Worm (Caenorhabditis elegans): ENCODE data around the gene Y54G2A.44.
"Not testable (repeated sequence)": the region's sequence is repeated elsewhere in the genome, so short reads cannot be mapped to it uniquely, and the experiment has no call there.

Gene Y54G2A.44

DNA sequence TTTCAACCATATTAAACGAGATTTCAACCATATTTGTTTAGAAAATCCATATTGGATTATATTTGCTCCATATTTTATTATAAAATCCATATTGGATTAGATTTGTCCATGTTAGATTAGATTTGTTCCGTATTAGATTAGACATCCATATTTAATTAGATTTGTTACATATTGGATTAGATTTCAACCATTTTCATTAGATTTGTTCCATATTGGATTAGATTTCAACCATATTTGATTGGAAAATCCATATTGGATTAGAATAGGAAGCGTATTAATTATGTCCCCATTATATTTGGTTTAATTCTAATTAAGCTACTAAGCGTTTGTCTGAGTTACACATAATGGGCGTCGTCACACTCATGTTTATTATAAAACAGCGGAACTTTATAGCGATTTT lies at the start of gene Y54G2A.44:
Gene Y54G2A.44 (plus strand): TSS at position 301 of the 400 bp plus-strand sequence.
- not testable (repeated sequence) for TF ChIP-seq hnd-1 (tag; optimal IDR thresholded peaks at IDR 0.05); flt-1 (GFP tag; IDR thresholded peaks at IDR 0.05); ama-1 (optimal IDR thresholded peaks at IDR 0.05)

ce11 chrIV:2753541-2753940 lies 48.1 kb upstream of the Y54G2A.44 start:
- no peak for TF ChIP-seq hmbx-1 (tag; optimal IDR thresholded peaks at IDR 0.05)
- TF ChIP-seq F13C5.2 (tag; optimal IDR thresholded peaks at IDR 0.05): no peak
- TF ChIP-seq sea-1 (GFP tag; conservative IDR thresholded peaks at IDR 0.05): no peak
- TF ChIP-seq ceh-36 (tag; optimal IDR thresholded peaks at IDR 0.05): no peak

DNA sequence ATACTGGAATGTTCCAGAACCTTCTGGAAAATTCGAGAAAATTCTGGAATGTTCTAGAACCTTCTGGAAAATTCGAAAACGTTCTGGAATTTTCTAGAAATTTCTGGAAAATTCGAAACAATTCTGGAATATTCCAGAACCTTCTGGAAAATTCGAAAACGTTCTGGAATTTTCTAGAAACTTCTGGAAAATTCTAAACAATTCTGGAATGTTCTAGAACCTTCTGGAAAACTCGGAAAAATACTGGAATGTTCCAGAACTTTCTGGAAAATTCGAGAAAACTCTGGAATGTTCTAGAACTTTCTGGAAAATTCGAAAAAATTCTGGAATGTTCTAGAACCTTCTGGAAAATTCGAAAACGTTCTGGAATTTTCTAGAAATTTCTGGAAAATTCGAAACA lies 46.2 kb upstream of the Y54G2A.44 start:
- peak; percentile 61; the same call in 1 of the 2 replicates for TF ChIP-seq pes-1 (GFP tag; IDR thresholded peaks at IDR 0.05)

DNA sequence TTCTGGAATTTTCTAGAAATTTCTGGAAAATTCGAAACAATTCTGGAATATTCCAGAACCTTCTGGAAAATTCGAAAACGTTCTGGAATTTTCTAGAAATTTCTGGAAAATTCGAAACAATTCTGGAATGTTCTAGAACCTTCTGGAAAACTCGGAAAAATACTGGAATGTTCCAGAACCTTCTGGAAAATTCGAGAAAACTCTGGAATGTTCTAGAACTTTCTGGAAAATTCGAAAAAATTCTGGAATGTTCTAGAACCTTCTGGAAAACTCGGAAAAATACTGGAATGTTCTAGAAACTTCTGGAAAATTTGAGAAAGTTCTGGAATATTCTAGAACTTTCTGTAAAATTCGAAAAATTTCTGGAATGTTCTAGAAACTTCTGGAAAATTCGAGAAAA lies 45.6 kb upstream of the Y54G2A.44 start:
- 0 out of 2 replicates have a peak, but pooled peaks have one; percentile 47 for TF ChIP-seq pes-1 (GFP tag; IDR thresholded peaks at IDR 0.05)

DNA sequence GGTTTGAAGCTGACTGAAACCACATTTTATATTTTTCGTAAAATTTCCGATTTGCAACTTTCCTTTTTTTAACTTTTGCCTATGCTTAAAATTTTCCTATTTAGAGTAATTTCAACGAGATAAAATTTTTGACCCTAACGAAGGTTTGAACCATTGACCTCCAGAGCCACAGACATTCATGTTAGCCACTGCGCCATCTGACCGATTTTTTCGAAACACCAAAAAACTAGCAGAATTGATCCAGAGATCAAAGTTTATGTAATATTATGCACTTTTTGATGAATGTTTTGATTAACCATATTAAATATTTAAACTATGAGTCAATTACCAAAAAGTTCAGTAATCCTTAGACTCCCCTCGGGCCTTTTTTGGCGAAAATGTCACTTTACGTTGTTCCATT lies 43.6 kb upstream of the Y54G2A.44 start:
- no peak for TF ChIP-seq scrt-1 (GFP tag; IDR thresholded peaks at IDR 0.05)
- TF ChIP-seq B0310.2 (tag; optimal IDR thresholded peaks at IDR 0.05): no peak
- no peak for TF ChIP-seq ama-1 (optimal IDR thresholded peaks at IDR 0.05)
- TF ChIP-seq hmg-4 (GFP tag; optimal IDR thresholded peaks at IDR 0.05): no peak
- no peak for TF ChIP-seq aly-1 (tag; optimal IDR thresholded peaks at IDR 0.05)
- no peak for TF ChIP-seq hnd-1 (tag; optimal IDR thresholded peaks at IDR 0.05)
- TF ChIP-seq tra-4 (tag; optimal IDR thresholded peaks at IDR 0.05): no peak
- no peak for TF ChIP-seq flt-1 (GFP tag; IDR thresholded peaks at IDR 0.05)
- TF ChIP-seq F13C5.2 (tag; optimal IDR thresholded peaks at IDR 0.05): no peak
- no peak for TF ChIP-seq sea-1 (GFP tag; conservative IDR thresholded peaks at IDR 0.05)
- no peak for TF ChIP-seq tbx-37 (GFP tag; conservative IDR thresholded peaks at IDR 0.05)
- TF ChIP-seq ceh-36 (tag; optimal IDR thresholded peaks at IDR 0.05): no peak
- TF ChIP-seq pes-1 (GFP tag; IDR thresholded peaks at IDR 0.05): no peak
- TF ChIP-seq ets-7 (tag; optimal IDR thresholded peaks at IDR 0.05): no peak
- TF ChIP-seq tbx-11 (GFP tag; IDR thresholded peaks at IDR 0.05): no peak

- TF ChIP-seq pes-1 (GFP tag; IDR thresholded peaks at IDR 0.05) (no peak), sea-1 (GFP tag; conservative IDR thresholded peaks at IDR 0.05) (no peak), F13C5.2 (tag; optimal IDR thresholded peaks at IDR 0.05) (no peak), ceh-13 (GFP tag; optimal IDR thresholded peaks at IDR 0.05) (no peak)
These were observed 42.5 kb upstream of the Y54G2A.44 start, which contains the start of gene Y54G2A.38 for ce11 chrIV:2759163-2759562. Gene Y54G2A.38 (plus strand): TSS chrIV:2759463.

DNA sequence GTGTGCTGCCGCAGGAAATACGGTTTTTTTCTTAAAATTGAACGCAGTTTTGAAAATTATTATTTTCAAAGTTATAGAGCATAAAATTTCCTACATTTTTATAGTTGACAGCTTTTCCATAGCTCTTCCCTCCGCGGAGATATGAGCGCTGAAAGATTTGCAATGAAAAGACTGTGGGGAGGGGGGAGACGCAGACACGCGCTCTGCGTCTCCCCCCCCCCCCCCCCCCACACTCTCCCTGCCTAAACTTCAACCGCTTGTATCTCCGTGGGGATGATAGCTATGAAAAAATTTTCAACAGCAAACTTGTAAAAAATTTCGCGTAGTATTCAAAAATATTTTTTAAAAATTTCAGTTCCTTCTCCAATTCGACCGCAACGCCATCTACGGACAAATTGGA lies 40.2 kb upstream of the Y54G2A.44 start:
- no peak for TF ChIP-seq hnd-1 (tag; optimal IDR thresholded peaks at IDR 0.05)
- no peak for TF ChIP-seq hmg-4 (GFP tag; optimal IDR thresholded peaks at IDR 0.05)
- no peak for TF ChIP-seq tbx-11 (GFP tag; IDR thresholded peaks at IDR 0.05)

DNA sequence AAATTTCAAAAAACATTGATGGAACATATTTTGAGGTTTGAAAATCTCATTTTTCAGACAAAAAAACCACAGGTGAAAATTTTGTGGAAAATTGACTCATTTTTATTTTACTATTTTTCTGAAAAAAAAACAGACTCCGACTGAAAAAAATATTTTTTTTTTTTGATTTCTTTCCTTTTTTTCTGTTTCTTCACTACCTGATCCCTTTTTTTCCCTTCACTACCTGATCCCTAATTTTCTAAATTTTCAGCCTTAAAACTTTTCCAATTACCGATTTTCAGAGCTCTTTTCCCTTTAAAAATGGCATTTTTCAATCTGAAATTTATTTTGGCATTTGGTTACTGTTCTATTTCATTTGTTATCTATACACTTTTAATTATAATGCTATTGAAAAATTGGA lies 39.3 kb upstream of the Y54G2A.44 start, which contains the start of gene Y54G2A.77:
Gene Y54G2A.77 (plus strand): TSS at position 301 of the 400 bp plus-strand sequence.
- TF ChIP-seq ets-7 (tag; optimal IDR thresholded peaks at IDR 0.05): no peak

DNA sequence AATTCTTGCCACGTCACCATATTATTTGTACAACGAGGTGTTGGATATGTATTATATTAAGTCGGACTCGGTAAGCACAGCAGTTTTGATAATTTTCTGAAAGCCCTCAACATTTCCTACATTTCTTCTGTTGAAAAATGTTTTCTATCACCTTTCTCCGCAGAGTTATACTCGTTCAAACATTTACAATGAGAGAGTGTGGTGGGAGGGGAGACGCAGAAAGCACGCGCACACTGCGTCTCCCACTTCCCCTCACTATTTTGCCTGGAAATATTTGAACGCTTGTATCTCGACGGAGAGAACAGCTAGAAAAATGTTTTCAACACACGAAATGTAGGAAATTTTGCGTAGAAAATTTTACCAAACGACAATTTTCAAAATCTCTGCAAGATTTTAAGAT lies 37.5 kb upstream of the Y54G2A.44 start:
- TF ChIP-seq ceh-36 (tag; optimal IDR thresholded peaks at IDR 0.05): no peak
- no peak for TF ChIP-seq pes-1 (GFP tag; IDR thresholded peaks at IDR 0.05)

DNA sequence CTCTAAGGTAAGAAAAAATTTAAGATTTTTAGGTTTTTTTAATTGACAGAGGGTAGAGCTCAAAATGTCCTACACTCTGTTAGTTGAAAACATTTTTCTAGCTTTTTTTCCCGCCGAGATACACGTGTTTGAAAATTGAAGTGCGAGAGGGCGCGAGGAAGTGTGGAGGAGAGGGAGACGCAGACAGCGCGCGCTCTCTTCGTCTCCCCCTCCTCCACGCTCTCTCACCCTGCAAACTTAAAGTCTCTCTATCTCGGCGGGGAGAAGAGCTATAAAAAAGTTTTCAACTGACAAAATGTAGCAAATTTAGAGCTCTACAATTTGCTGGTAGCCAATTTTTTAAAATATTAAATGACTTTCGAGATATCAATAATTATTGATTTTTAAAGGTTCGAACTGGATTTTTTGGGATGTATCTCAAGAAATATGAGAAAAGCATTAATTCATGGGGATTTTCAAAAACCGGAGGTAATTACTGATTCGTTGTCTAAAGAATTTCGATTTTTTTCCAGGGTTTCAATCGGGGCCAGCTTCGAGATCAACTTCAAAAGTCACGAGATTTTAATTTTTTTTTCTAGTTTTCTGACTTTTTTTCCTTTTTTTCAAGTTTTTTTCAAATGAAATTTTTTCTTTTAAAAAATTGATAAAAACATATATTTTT lies 36.5 kb upstream of the Y54G2A.44 start:
- TF ChIP-seq hmbx-1 (tag; optimal IDR thresholded peaks at IDR 0.05): no peak
- TF ChIP-seq flt-1 (GFP tag; IDR thresholded peaks at IDR 0.05): no peak
- no peak for TF ChIP-seq pes-1 (GFP tag; IDR thresholded peaks at IDR 0.05)
- no peak for TF ChIP-seq hnd-1 (tag; optimal IDR thresholded peaks at IDR 0.05)
- TF ChIP-seq ets-7 (tag; optimal IDR thresholded peaks at IDR 0.05): no peak
- TF ChIP-seq ama-1 (optimal IDR thresholded peaks at IDR 0.05): no peak
- TF ChIP-seq scrt-1 (GFP tag; IDR thresholded peaks at IDR 0.05): no peak
- no peak for TF ChIP-seq B0310.2 (tag; optimal IDR thresholded peaks at IDR 0.05)
- TF ChIP-seq ceh-36 (tag; optimal IDR thresholded peaks at IDR 0.05): no peak
- TF ChIP-seq ceh-13 (GFP tag; optimal IDR thresholded peaks at IDR 0.05): no peak
- no peak for TF ChIP-seq hmg-4 (GFP tag; optimal IDR thresholded peaks at IDR 0.05)
- no peak for TF ChIP-seq aly-1 (tag; optimal IDR thresholded peaks at IDR 0.05)
- TF ChIP-seq sea-1 (GFP tag; conservative IDR thresholded peaks at IDR 0.05): no peak

Data from whole organism, early embryonic.